Worm (Caenorhabditis elegans) whole organism, midembryonic: ENCODE data around the gene sri-25.

Source experiments
- T22C8.4 ChIP-seq: fragments of 200-800 bp; sonication (Bioruptor generic); IDR thresholded peaks from 2 replicates; pipeline ENCODE4 v1.3.6; 2022; ENCODE audit warnings: missing genetic modification characterization, missing compliant biosample characterization
- flt-1 ChIP-seq: fragments of 200-800 bp; sonication (Bioruptor generic); IDR thresholded peaks from 2 replicates; pipeline ENCODE4 v1.3.6; 2022; ENCODE audit warnings: missing genetic modification characterization, missing compliant biosample characterization
- klf-2 ChIP-seq: fragments of 200-800 bp; sonication (Bioruptor generic); conservative IDR thresholded peaks from 2 replicates; pipeline ENCODE4 v1.3.6; 2022; ENCODE audit warnings: missing genetic modification reagents, missing genetic modification characterization, missing compliant biosample characterization
- ref-1 ChIP-seq: fragments of 200-800 bp; sonication (Bioruptor generic); conservative IDR thresholded peaks from 2 replicates; pipeline ENCODE4 v1.3.6; 2022; ENCODE audit warnings: missing genetic modification reagents, missing genetic modification characterization, missing compliant biosample characterization
- tab-1 ChIP-seq: fragments of 200-800 bp; sonication (Bioruptor generic); IDR thresholded peaks from 2 replicates; pipeline ENCODE4 v1.3.6; 2022; ENCODE audit warnings: missing genetic modification characterization, missing compliant biosample characterization
- ztf-23 ChIP-seq: fragments of 200-800 bp; sonication (Bioruptor generic); IDR thresholded peaks from 2 replicates; pipeline ENCODE4 v1.3.6; 2022; ENCODE audit warnings: missing genetic modification reagents, missing genetic modification characterization, missing compliant biosample characterization
- ztf-29 ChIP-seq: fragments of 200-800 bp; sonication (Bioruptor generic); IDR thresholded peaks from 2 replicates; pipeline ENCODE4 v1.3.6; 2022; ENCODE audit warnings: missing genetic modification reagents, missing genetic modification characterization, missing compliant biosample characterization

DNA sequence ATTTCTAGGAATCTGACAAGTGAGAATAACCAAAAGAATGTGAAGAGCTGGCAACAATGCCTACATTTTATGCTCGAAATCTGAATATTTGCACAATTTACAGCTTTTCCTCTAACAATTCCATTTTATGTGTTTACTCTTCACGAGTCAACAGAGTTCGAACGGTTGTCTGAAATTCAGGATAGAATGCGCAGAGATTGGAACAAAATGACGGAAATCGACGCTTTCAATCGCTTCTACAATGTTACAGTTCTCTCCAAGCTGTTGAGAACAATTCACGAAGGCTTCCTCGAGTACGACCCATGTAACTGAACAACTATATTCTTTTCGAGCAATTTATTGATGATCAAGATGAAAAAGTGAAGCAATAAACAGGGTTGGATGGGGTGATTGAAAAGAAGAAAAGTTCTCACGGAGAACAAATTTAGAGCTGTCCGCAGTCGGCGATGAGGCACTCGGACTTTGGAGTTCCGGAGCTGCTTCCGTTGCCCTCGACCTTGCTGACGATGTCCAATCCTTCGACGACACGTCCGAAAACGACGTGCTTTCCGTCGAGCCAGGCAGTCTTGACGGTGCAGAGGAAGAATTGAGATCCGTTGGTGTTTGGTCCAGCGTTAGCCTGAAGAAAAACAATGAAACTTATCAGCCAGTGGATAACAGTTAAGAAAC, 30.4 kb upstream of the sri-25 start, which contains the start of gene Y75B12B.3:
- TF ChIP-seq flt-1 (GFP tag; lab: Robert Waterston, UW), result no peak
- no peak for TF ChIP-seq ref-1 (GFP tag; lab: Robert Waterston, UW)
- TF ChIP-seq ztf-23 (GFP tag; lab: Robert Waterston, UW), result no peak
- no peak for TF ChIP-seq tab-1
- TF ChIP-seq ztf-29 (GFP tag; lab: Robert Waterston, UW), result no peak
- no peak for TF ChIP-seq klf-2 (GFP tag; lab: Robert Waterston, UW)
- no peak for TF ChIP-seq T22C8.4 (GFP tag; lab: Robert Waterston, UW)
